Worm (Caenorhabditis elegans) whole organism, L4 larva: Measurements from ENCODE around the gene F09E10.5.

Experiments
- aly-2 ChIP-seq: sonication (generic microtip); optimal IDR thresholded peaks from 2 replicates; lab custom pipeline; 2018; ENCODE audit warnings: missing biosample characterization, missing genetic modification characterization
- lin-39 ChIP-seq: fragments of 150-350 bp; optimal IDR thresholded peaks from 2 replicates; lab custom pipeline; 2014; ENCODE audit warnings: missing biosample characterization, missing genetic modification reagents, missing genetic modification characterization
- mxl-2 ChIP-seq: fragments of 200-800 bp; sonication (Bioruptor generic); conservative IDR thresholded peaks from 2 replicates; pipeline ENCODE4 v1.3.6; 2022; ENCODE audit warnings: missing genetic modification reagents, missing genetic modification characterization, missing compliant biosample characterization
- nhr-237 ChIP-seq: sonication (generic microtip); optimal IDR thresholded peaks from 2 replicates; lab custom pipeline; 2017; ENCODE audit warnings: missing biosample characterization, missing genetic modification characterization
- snpc-4 ChIP-seq: fragments of 150-350 bp; optimal IDR thresholded peaks from 2 replicates; lab custom pipeline; 2014; ENCODE audit warnings: missing biosample characterization, missing genetic modification characterization
- unc-130 ChIP-seq: sonication (generic microtip); optimal IDR thresholded peaks from 2 replicates; lab custom pipeline; 2016; ENCODE audit warnings: missing genetic modification reagents, missing genetic modification characterization, missing compliant biosample characterization
- zfp-2 ChIP-seq: sonication (generic microtip); optimal IDR thresholded peaks from 2 replicates; lab custom pipeline; 2016; ENCODE audit warnings: mild to moderate bottlenecking, missing genetic modification characterization, missing compliant biosample characterization

- TF ChIP-seq mxl-2 (GFP tag; lab: Robert Waterston, UW) (no peak), snpc-4 (tag; lab: Kevin White, UChicago) (no peak), aly-2 (tag; lab: Kevin White, UChicago) (no peak), nhr-237 (no peak), zfp-2 (tag; lab: Kevin White, UChicago) (no peak), unc-130 (no peak), lin-39 (tag; lab: Kevin White, UChicago) (no peak)
These were observed 34.9 kb upstream of the F09E10.5 start for ce11 chrX:1529013-1529412.
